Fruit fly (Drosophila melanogaster): ENCODE data around the gene CG17350.

CG17350 gene

DNA sequence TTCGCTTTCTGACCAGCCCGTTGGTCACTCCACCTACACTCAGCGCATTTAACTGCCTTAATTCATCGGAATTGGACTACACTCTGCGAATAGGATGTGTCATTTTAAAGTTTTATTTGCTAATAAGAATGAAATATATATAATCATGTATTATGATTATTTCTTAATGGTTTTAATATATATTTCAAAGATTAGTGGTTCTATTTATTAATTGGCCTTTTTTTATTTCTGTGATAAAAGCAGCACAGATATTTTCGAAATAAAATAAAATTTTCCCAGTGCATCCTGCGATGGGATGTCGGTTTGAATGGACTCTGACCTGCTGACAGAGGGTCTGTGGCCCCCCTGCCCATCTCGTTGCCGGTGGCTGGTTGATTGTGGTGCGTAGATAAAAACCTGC, 6.9 kb upstream of the CG17350 start:
- TF ChIP-seq Fer2 (tag; optimal IDR thresholded peaks at IDR 0.05) (no peak), Mrtf (GFP tag; IDR thresholded peaks at IDR 0.05) (no peak), psq (GFP tag; optimal IDR thresholded peaks at IDR 0.05) (no peak), CG4820 (GFP tag; optimal IDR thresholded peaks at IDR 0.05) (no peak), Spps (tag; optimal IDR thresholded peaks at IDR 0.05) (peak; percentile 34), CG31441 (GFP tag; IDR thresholded peaks at IDR 0.05) (peak; percentile 65), Six4 (GFP tag; optimal IDR thresholded peaks at IDR 0.05) (no peak), Elba2 (GFP tag; optimal IDR thresholded peaks at IDR 0.05) (no peak), CG5953 (GFP tag; IDR thresholded peaks at IDR 0.05) (no peak), CG11695 (GFP tag; IDR thresholded peaks at IDR 0.05) (no peak), CG2116 (GFP tag; optimal IDR thresholded peaks at IDR 0.05) (no peak), CG30431 (GFP tag; optimal IDR thresholded peaks at IDR 0.05) (no peak), gsb-n (tag; optimal IDR thresholded peaks at IDR 0.05) (peak; percentile 49), PHDP (tag; optimal IDR thresholded peaks at IDR 0.05) (peak; percentile 44), HLH4C (GFP tag; IDR thresholded peaks at IDR 0.05; ENCODE audit: partially characterized antibody) (no peak), amos (GFP tag; IDR thresholded peaks at IDR 0.05; ENCODE audit: partially characterized antibody) (no peak), caup (GFP tag; optimal IDR thresholded peaks at IDR 0.05; ENCODE audit: severe bottlenecking) (no peak), Antp (GFP tag; optimal IDR thresholded peaks at IDR 0.05) (no peak), CG31224 (GFP tag; IDR thresholded peaks at IDR 0.05) (no peak), Mes4 (GFP tag; optimal IDR thresholded peaks at IDR 0.05) (no peak), Dref (GFP tag; IDR thresholded peaks at IDR 0.05) (no peak), tap (tag; optimal IDR thresholded peaks at IDR 0.05) (peak; percentile 10), CG3407 (GFP tag; optimal IDR thresholded peaks at IDR 0.05) (peak; percentile 2), Mad (GFP tag; optimal IDR thresholded peaks at IDR 0.05) (no peak), slp2 (GFP tag; optimal IDR thresholded peaks at IDR 0.05) (no peak), Xrp1 (GFP tag; IDR thresholded peaks at IDR 0.05) (peak; percentile 42; the same call in 1 of the 2 replicates), CG2129 (GFP tag; IDR thresholded peaks at IDR 0.05; ENCODE audit: partially characterized antibody) (no peak), CG17802 (tag; optimal IDR thresholded peaks at IDR 0.05) (no peak), CG31388 (GFP tag; optimal IDR thresholded peaks at IDR 0.05) (no peak), CG14441 (GFP tag; IDR thresholded peaks at IDR 0.05) (no peak), CG11398 (GFP tag; optimal IDR thresholded peaks at IDR 0.05) (no peak), Dll (GFP tag; IDR thresholded peaks at IDR 0.05; ENCODE audit: partially characterized antibody) (no peak), CG3726 (GFP tag; IDR thresholded peaks at IDR 0.05) (no peak), CG43689 (GFP tag; IDR thresholded peaks at IDR 0.05) (no peak), inv (GFP tag; IDR thresholded peaks at IDR 0.05; ENCODE audit: partially characterized antibody) (no peak), Kr (GFP tag; optimal IDR thresholded peaks at IDR 0.05) (no peak), Ets65A (GFP tag) (peak; percentile 68), Deaf1 (tag; optimal IDR thresholded peaks at IDR 0.05) (peak; percentile 5), gcm (GFP tag; optimal IDR thresholded peaks at IDR 0.05) (peak; percentile 12), B-H1 (GFP tag; IDR thresholded peaks at IDR 0.05) (no peak), CG11456 (GFP tag; IDR thresholded peaks at IDR 0.05) (no peak), CG6854 (GFP tag; optimal IDR thresholded peaks at IDR 0.05) (no peak), CG15514 (GFP tag; optimal IDR thresholded peaks at IDR 0.05) (no peak), CG7745 (tag; optimal IDR thresholded peaks at IDR 0.05) (no peak), CG9727 (GFP tag; optimal IDR thresholded peaks at IDR 0.05) (peak; percentile 38), CG10321 (GFP tag; IDR thresholded peaks at IDR 0.05) (no peak), CG17385 (GFP tag; optimal IDR thresholded peaks at IDR 0.05) (peak; percentile 8), pzg (GFP tag; optimal IDR thresholded peaks at IDR 0.05) (no peak), MBD-R2 (GFP tag; IDR thresholded peaks at IDR 0.05) (no peak), chn (GFP tag; optimal IDR thresholded peaks at IDR 0.05) (no peak), Scr (GFP tag; IDR thresholded peaks at IDR 0.05; ENCODE audit: partially characterized antibody) (no peak), so (GFP tag; IDR thresholded peaks at IDR 0.05) (no peak)
